Worm (Caenorhabditis elegans) whole organism, L4/young adult: ENCODE data around the gene ZC443.3.

Experiments used
- W03F9.2 ChIP-seq: fragments of 150-350 bp; optimal IDR thresholded peaks from 2 replicates; lab custom pipeline; 2014; ENCODE audit warnings: missing biosample characterization, missing genetic modification characterization
- dao-5 ChIP-seq: sonication (generic microtip); optimal IDR thresholded peaks from 2 replicates; lab custom pipeline; 2016; ENCODE audit warnings: missing genotype, missing genetic modification characterization, moderate library complexity, missing compliant biosample characterization
- him-1 ChIP-seq: sonication (generic microtip); optimal IDR thresholded peaks from 2 replicates; lab custom pipeline; 2016; ENCODE audit warnings: missing genotype, missing genetic modification reagents, missing genetic modification characterization, missing compliant biosample characterization

- TF ChIP-seq him-1 = no peak
- no peak for TF ChIP-seq W03F9.2 (tag; lab: Kevin White, UChicago)
- TF ChIP-seq dao-5 (tag; lab: Kevin White, UChicago) = no peak
These were observed at the start of gene ZC443.3 for ce11 chrV:12814022-12814421.
